Worm (Caenorhabditis elegans) whole organism, mixed stage, embryonic: ENCODE measurements around the gene scly-1.
A peak's percentile ranks its signal among the peaks of the same experiment; 100 is the strongest.

Experiments
- M03D4.4 ChIP-seq: sonication (generic microtip); optimal IDR thresholded peaks from 2 replicates; lab custom pipeline; 2017; ENCODE audit warnings: mild to moderate bottlenecking, missing genetic modification characterization, missing compliant biosample characterization
- bed-3 ChIP-seq: fragments of 200-800 bp; sonication (Bioruptor generic); optimal IDR thresholded peaks from 3 replicates; lab custom pipeline; 2018; ENCODE audit warnings: mild to moderate bottlenecking, missing genetic modification characterization, moderate library complexity, missing compliant biosample characterization
- blmp-1 ChIP-seq: fragments of 150-350 bp; optimal IDR thresholded peaks from 2 replicates; lab custom pipeline; 2014; ENCODE audit warnings: missing biosample characterization, missing genetic modification characterization
- ceh-39 ChIP-seq: fragments of 150-350 bp; optimal IDR thresholded peaks from 2 replicates; lab custom pipeline; 2014; ENCODE audit warnings: missing biosample characterization, missing genetic modification characterization
- ceh-43 ChIP-seq: fragments of 200-800 bp; sonication (Bioruptor generic); optimal IDR thresholded peaks from 2 replicates; lab custom pipeline; 2018; ENCODE audit warnings: mild to moderate bottlenecking, missing genetic modification characterization, moderate library complexity, missing compliant biosample characterization
- cnd-1 ChIP-seq: fragments of 200-800 bp; sonication (Bioruptor generic); optimal IDR thresholded peaks from 2 replicates; lab custom pipeline; 2018; ENCODE audit warnings: mild to moderate bottlenecking, missing genetic modification characterization, missing compliant biosample characterization
- drap-1 ChIP-seq: fragments of 200-800 bp; sonication (Bioruptor generic); optimal IDR thresholded peaks from 3 replicates; lab custom pipeline; 2018; ENCODE audit warnings: mild to moderate bottlenecking, missing genetic modification characterization, missing compliant biosample characterization
- elt-1 ChIP-seq: sonication (generic microtip); optimal IDR thresholded peaks from 2 replicates; lab custom pipeline; 2017; ENCODE audit warnings: missing genetic modification characterization, mild to moderate bottlenecking, missing compliant biosample characterization, antibody characterized with exemption, moderate library complexity, borderline replicate concordance; ENCODE audit not compliant: insufficient read depth
- elt-3 ChIP-seq: fragments of 150-350 bp; optimal IDR thresholded peaks from 2 replicates; lab custom pipeline; 2014; ENCODE audit warnings: missing biosample characterization, missing genetic modification characterization
- flh-1 ChIP-seq: fragments of 200-800 bp; sonication (Bioruptor generic); optimal IDR thresholded peaks from 2 replicates; lab custom pipeline; 2018; ENCODE audit warnings: mild to moderate bottlenecking, missing genetic modification characterization, moderate library complexity, missing compliant biosample characterization
- ham-2 ChIP-seq: fragments of 200-800 bp; sonication (Bioruptor generic); optimal IDR thresholded peaks from 2 replicates; lab custom pipeline; 2018; ENCODE audit warnings: mild to moderate bottlenecking, missing genetic modification characterization, missing compliant biosample characterization
- hlh-1 ChIP-seq: fragments of 150-350 bp; optimal IDR thresholded peaks from 2 replicates; lab custom pipeline; 2014; ENCODE audit warnings: missing biosample characterization, missing genetic modification reagents, missing genetic modification characterization
- lin-13 ChIP-seq: fragments of 150-350 bp; optimal IDR thresholded peaks from 2 replicates; lab custom pipeline; 2014; ENCODE audit warnings: missing biosample characterization, missing genetic modification characterization
- lin-32 ChIP-seq: fragments of 200-800 bp; sonication (Bioruptor generic); optimal IDR thresholded peaks from 2 replicates; lab custom pipeline; 2018; ENCODE audit warnings: mild to moderate bottlenecking, missing genetic modification characterization, missing compliant biosample characterization
- lsy-2 ChIP-seq: fragments of 150-350 bp; optimal IDR thresholded peaks from 2 replicates; lab custom pipeline; 2014; ENCODE audit warnings: missing biosample characterization, missing genetic modification characterization
- mab-5 ChIP-seq: fragments of 150-350 bp; optimal IDR thresholded peaks from 2 replicates; lab custom pipeline; 2014; ENCODE audit warnings: missing biosample characterization, missing genetic modification characterization
- mep-1 ChIP-seq: fragments of 150-350 bp; optimal IDR thresholded peaks from 2 replicates; lab custom pipeline; 2017; ENCODE audit warnings: missing biosample characterization, missing genetic modification reagents, missing genetic modification characterization, inconsistent platforms
- nhr-12 ChIP-seq: fragments of 150-350 bp; optimal IDR thresholded peaks from 2 replicates; lab custom pipeline; 2014; ENCODE audit warnings: missing biosample characterization, missing genetic modification characterization
- nhr-2 ChIP-seq: fragments of 150-350 bp; optimal IDR thresholded peaks from 2 replicates; lab custom pipeline; 2014; ENCODE audit warnings: missing biosample characterization, missing genetic modification characterization
- nhr-237 ChIP-seq: fragments of 150-350 bp; optimal IDR thresholded peaks from 2 replicates; lab custom pipeline; 2014; ENCODE audit warnings: missing biosample characterization, missing genetic modification characterization
- nhr-28 ChIP-seq: fragments of 150-350 bp; optimal IDR thresholded peaks from 2 replicates; lab custom pipeline; 2014; ENCODE audit warnings: missing biosample characterization, missing genetic modification characterization
- nhr-76 ChIP-seq: sonication (generic microtip); optimal IDR thresholded peaks from 2 replicates; lab custom pipeline; 2017; ENCODE audit warnings: missing biosample characterization, missing genetic modification characterization
- pha-4 ChIP-seq: fragments of 150-350 bp; optimal IDR thresholded peaks from 2 replicates; lab custom pipeline; 2018; ENCODE audit warnings: missing biosample characterization, missing genetic modification reagents, missing genetic modification characterization
- sem-2 ChIP-seq: fragments of 200-800 bp; sonication (Bioruptor generic); optimal IDR thresholded peaks from 2 replicates; lab custom pipeline; 2018; ENCODE audit warnings: mild to moderate bottlenecking, missing genetic modification characterization, missing compliant biosample characterization
- snpc-4 ChIP-seq: fragments of 150-350 bp; optimal IDR thresholded peaks from 2 replicates; lab custom pipeline; 2014; ENCODE audit warnings: missing biosample characterization, missing genetic modification characterization
- sptf-1 ChIP-seq: sonication (generic microtip); optimal IDR thresholded peaks from 2 replicates; lab custom pipeline; 2017; ENCODE audit warnings: mild to moderate bottlenecking, missing genetic modification characterization, moderate library complexity, missing compliant biosample characterization
- tbx-8 ChIP-seq: fragments of 200-800 bp; sonication (Bioruptor generic); optimal IDR thresholded peaks from 2 replicates; lab custom pipeline; 2018; ENCODE audit warnings: mild to moderate bottlenecking, missing genetic modification characterization, moderate library complexity, missing compliant biosample characterization
- unc-39 ChIP-seq: fragments of 150-350 bp; optimal IDR thresholded peaks from 2 replicates; lab custom pipeline; 2014; ENCODE audit warnings: missing biosample characterization, missing genetic modification characterization
- unc-62 ChIP-seq: fragments of 150-350 bp; optimal IDR thresholded peaks from 2 replicates; lab custom pipeline; 2014; ENCODE audit warnings: missing biosample characterization, missing genetic modification reagents, missing genetic modification characterization
- zip-8 ChIP-seq: fragments of 150-350 bp; optimal IDR thresholded peaks from 2 replicates; lab custom pipeline; 2014; ENCODE audit warnings: missing biosample characterization, missing genetic modification characterization
- ztf-11 ChIP-seq: fragments of 150-350 bp; optimal IDR thresholded peaks from 2 replicates; lab custom pipeline; 2014; ENCODE audit warnings: missing biosample characterization, missing genetic modification characterization

Gene scly-1

ce11 chrII:6294261-6294660, 13.4 kb upstream of the scly-1 start, which contains the start of gene mps-1:
Gene mps-1 (minus strand): TSS chrII:6294361.
- TF ChIP-seq sptf-1 (tag; lab: Kevin White, UChicago) (no peak), nhr-12 (tag; lab: Kevin White, UChicago) (no peak), zip-8 (no peak), tbx-8 (GFP tag; lab: Kevin White, UChicago) (no peak), sem-2 (GFP tag; lab: Kevin White, UChicago) (no peak), nhr-237 (tag; lab: Kevin White, UChicago) (no peak), lin-32 (GFP tag; lab: Kevin White, UChicago) (no peak), ceh-43 (no peak), mep-1 (tag; lab: Kevin White, UChicago) (no peak), unc-62 (no peak), unc-39 (no peak), elt-1 (no peak), pha-4 (tag; lab: Kevin White, UChicago) (no peak), lin-13 (tag; lab: Kevin White, UChicago) (no peak), blmp-1 (tag; lab: Kevin White, UChicago) (no peak), cnd-1 (tag; lab: Kevin White, UChicago) (no peak), elt-3 (no peak), snpc-4 (tag; lab: Kevin White, UChicago) (no peak), drap-1 (GFP tag; lab: Kevin White, UChicago) (no peak)

ce11 chrII:6292527-6292926, 11.6 kb upstream of the scly-1 start, which contains the start of gene nyn-3:
Gene nyn-3 (minus strand): TSS chrII:6292627.
- TF ChIP-seq zip-8, result no peak
- no peak for TF ChIP-seq sem-2 (GFP tag; lab: Kevin White, UChicago)
- no peak for TF ChIP-seq ham-2
- TF ChIP-seq nhr-2, result no peak
- no peak for TF ChIP-seq ceh-39
- TF ChIP-seq nhr-28 (tag; lab: Kevin White, UChicago), result no peak
- no peak for TF ChIP-seq unc-39
- no peak for TF ChIP-seq blmp-1 (tag; lab: Kevin White, UChicago)

DNA sequence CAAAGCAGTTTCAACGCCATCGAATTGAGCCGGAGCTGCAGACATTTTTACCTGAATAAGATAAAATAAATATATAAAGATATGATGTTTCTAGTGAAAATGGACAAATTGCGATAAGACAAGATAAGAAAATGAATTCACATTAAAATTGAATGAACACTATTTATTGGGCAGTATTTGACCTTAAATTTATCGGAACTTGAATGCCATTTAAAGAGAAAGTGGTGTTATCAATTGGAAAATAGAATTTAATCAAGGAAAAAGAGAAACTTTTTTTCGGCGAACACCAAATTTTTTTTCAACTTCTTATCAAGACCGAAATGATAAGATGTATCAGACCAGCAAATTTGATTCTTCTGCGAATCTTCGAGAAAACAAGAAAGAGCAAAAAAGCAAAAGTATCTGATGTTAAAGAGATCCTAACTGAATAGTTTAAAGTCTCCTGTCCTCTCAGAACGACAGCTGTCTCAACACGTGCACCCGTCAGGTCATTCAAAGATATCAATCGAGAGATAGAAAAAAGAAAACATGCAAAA, 9.2 kb upstream of the scly-1 start, which contains the start of gene upb-1:
Gene upb-1, minus strand, starts transcription at position 51 of the 536 bp plus-strand sequence.
- TF ChIP-seq hlh-1 (tag; lab: Kevin White, UChicago), result peak; percentile 100
- TF ChIP-seq unc-62, result peak; percentile 90
- TF ChIP-seq elt-1, result no peak
- no peak for TF ChIP-seq bed-3 (GFP tag; lab: Kevin White, UChicago)
- TF ChIP-seq ham-2, result no peak

- TF ChIP-seq elt-3 (no peak), sem-2 (GFP tag; lab: Kevin White, UChicago) (no peak), nhr-28 (tag; lab: Kevin White, UChicago) (no peak), snpc-4 (tag; lab: Kevin White, UChicago) (no peak), tbx-8 (GFP tag; lab: Kevin White, UChicago) (no peak), nhr-237 (tag; lab: Kevin White, UChicago) (no peak), nhr-76 (no peak), mab-5 (tag; lab: Kevin White, UChicago) (no peak), hlh-1 (tag; lab: Kevin White, UChicago) (no peak), flh-1 (no peak), nhr-2 (no peak), ceh-43 (no peak), pha-4 (tag; lab: Kevin White, UChicago) (no peak), unc-62 (no peak)
- TF ChIP-seq, all 35 proteins: peak for 0
Measured at ce11 chrII:6288104-6288503, 7.2 kb upstream of the scly-1 start.

DNA sequence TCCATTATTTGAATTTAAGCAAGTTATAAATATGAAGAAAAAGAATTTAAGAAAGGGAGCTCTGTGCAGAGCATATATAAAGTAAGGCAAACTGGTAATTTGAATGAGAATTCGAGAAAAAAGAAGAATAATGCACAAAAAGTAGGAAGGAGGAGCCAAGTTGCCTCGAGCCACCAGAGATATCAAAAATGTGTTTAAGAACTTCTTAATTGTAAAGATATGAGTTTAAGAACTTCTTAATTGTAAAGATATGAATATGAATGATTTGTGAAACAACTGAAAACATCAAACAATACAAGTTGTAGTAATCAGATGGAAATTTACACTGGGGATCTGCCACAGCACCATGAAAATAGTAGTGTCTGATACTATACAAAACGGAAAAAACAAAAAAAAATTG, 6.0 kb upstream of the scly-1 start, which contains the start of gene F13H8.6:
Gene F13H8.6, minus strand, starts transcription at position 101 of the 400 bp plus-strand sequence.
- no peak for TF ChIP-seq mep-1 (tag; lab: Kevin White, UChicago)
- no peak for TF ChIP-seq elt-3
- TF ChIP-seq M03D4.4 (tag; lab: Kevin White, UChicago), result no peak
- TF ChIP-seq ztf-11, result no peak
- no peak for TF ChIP-seq drap-1 (GFP tag; lab: Kevin White, UChicago)
- no peak for TF ChIP-seq elt-1
- no peak for TF ChIP-seq mab-5 (tag; lab: Kevin White, UChicago)
- no peak for TF ChIP-seq unc-62
- no peak for TF ChIP-seq nhr-237 (tag; lab: Kevin White, UChicago)
- no peak for TF ChIP-seq lsy-2 (tag; lab: Kevin White, UChicago)
